Worm (Caenorhabditis elegans): ENCODE results near the gene pax-1.
A peak's percentile ranks its signal among the peaks of the same experiment; 100 is the strongest.

Gene pax-1

ce11 chrV:8253946-8254345, 29.2 kb downstream of the pax-1 start:
- no peak for TF ChIP-seq ceh-43 (GFP tag; optimal IDR thresholded peaks at IDR 0.05)
- peak; percentile 99 for TF ChIP-seq ces-1 (GFP tag; optimal IDR thresholded peaks at IDR 0.05)

- TF ChIP-seq blmp-1 (tag; optimal IDR thresholded peaks at IDR 0.05) (peak; percentile 50), hlh-1 (tag; optimal IDR thresholded peaks at IDR 0.05) (no peak), ces-1 (GFP tag; optimal IDR thresholded peaks at IDR 0.05) (no peak), zip-8 (tag; optimal IDR thresholded peaks at IDR 0.05) (peak; percentile 74)
Measured at ce11 chrV:8254973-8255372, 30.2 kb downstream of the pax-1 start.

- TF ChIP-seq flh-1 (GFP tag; optimal IDR thresholded peaks at IDR 0.05) (no peak), zip-8 (tag; optimal IDR thresholded peaks at IDR 0.05) (no peak), ceh-39 (tag; optimal IDR thresholded peaks at IDR 0.05) (no peak), hlh-1 (tag; optimal IDR thresholded peaks at IDR 0.05) (no peak), lin-13 (tag; optimal IDR thresholded peaks at IDR 0.05) (no peak), nhr-2 (tag; optimal IDR thresholded peaks at IDR 0.05) (no peak), mls-2 (tag; optimal IDR thresholded peaks at IDR 0.05) (no peak), sptf-1 (tag; optimal IDR thresholded peaks at IDR 0.05) (no peak)
Measured at ce11 chrV:8259016-8259415, 34.3 kb downstream of the pax-1 start, which contains the start of gene C16D9.1. Gene C16D9.1, plus strand, starts transcription at chrV:8259316.

- TF ChIP-seq cnd-1 (tag; optimal IDR thresholded peaks at IDR 0.05) (no peak), ztf-11 (tag; optimal IDR thresholded peaks at IDR 0.05) (no peak), unc-39 (tag; optimal IDR thresholded peaks at IDR 0.05) (no peak)
Measured at ce11 chrV:8262212-8262611, 37.5 kb downstream of the pax-1 start.

- TF ChIP-seq bed-3 (GFP tag; optimal IDR thresholded peaks at IDR 0.05) (no peak), ces-1 (GFP tag; optimal IDR thresholded peaks at IDR 0.05) (no peak), M03D4.4 (tag; optimal IDR thresholded peaks at IDR 0.05) (no peak), lsy-2 (tag; optimal IDR thresholded peaks at IDR 0.05) (no peak), lin-13 (tag; optimal IDR thresholded peaks at IDR 0.05) (no peak), mab-5 (tag; optimal IDR thresholded peaks at IDR 0.05) (no peak), ceh-39 (tag; optimal IDR thresholded peaks at IDR 0.05) (no peak), sptf-1 (tag; optimal IDR thresholded peaks at IDR 0.05) (no peak), zip-8 (tag; optimal IDR thresholded peaks at IDR 0.05) (no peak), mls-2 (tag; optimal IDR thresholded peaks at IDR 0.05) (no peak), sem-2 (GFP tag; optimal IDR thresholded peaks at IDR 0.05) (no peak), nhr-12 (tag; optimal IDR thresholded peaks at IDR 0.05) (no peak), nhr-76 (tag; optimal IDR thresholded peaks at IDR 0.05) (no peak), unc-39 (tag; optimal IDR thresholded peaks at IDR 0.05) (no peak)
Measured at ce11 chrV:8263466-8263865, 38.7 kb downstream of the pax-1 start, which contains the start of gene C16D9.8. Gene C16D9.8, minus strand, starts transcription at chrV:8263566.

ce11 chrV:8263941-8264340, 39.2 kb downstream of the pax-1 start, which contains the start of gene C16D9.9:
Gene C16D9.9, plus strand, starts transcription at chrV:8264241.
- TF ChIP-seq ceh-39 (tag; optimal IDR thresholded peaks at IDR 0.05) (no peak), blmp-1 (tag; optimal IDR thresholded peaks at IDR 0.05) (no peak), pha-4 (tag; optimal IDR thresholded peaks at IDR 0.05) (no peak), M03D4.4 (tag; optimal IDR thresholded peaks at IDR 0.05) (no peak), unc-62 (GFP tag; optimal IDR thresholded peaks at IDR 0.05) (no peak), unc-120 (tag; optimal IDR thresholded peaks at IDR 0.05; ENCODE audit: poor library complexity, severe bottlenecking) (no peak), ceh-83 (GFP tag; optimal IDR thresholded peaks at IDR 0.05) (no peak), ztf-11 (tag; optimal IDR thresholded peaks at IDR 0.05) (no peak), ces-1 (GFP tag; optimal IDR thresholded peaks at IDR 0.05) (no peak), bed-3 (GFP tag; optimal IDR thresholded peaks at IDR 0.05) (no peak), sem-2 (GFP tag; optimal IDR thresholded peaks at IDR 0.05) (no peak), flh-1 (GFP tag; optimal IDR thresholded peaks at IDR 0.05) (no peak), elt-3 (tag; optimal IDR thresholded peaks at IDR 0.05) (no peak), lsy-2 (tag; optimal IDR thresholded peaks at IDR 0.05) (no peak), mep-1 (tag; optimal IDR thresholded peaks at IDR 0.05) (no peak), cnd-1 (tag; optimal IDR thresholded peaks at IDR 0.05) (no peak), sptf-1 (tag; optimal IDR thresholded peaks at IDR 0.05) (no peak), nhr-2 (tag; optimal IDR thresholded peaks at IDR 0.05) (no peak), ham-2 (GFP tag; optimal IDR thresholded peaks at IDR 0.05) (no peak)

ce11 chrV:8266232-8266631, 41.5 kb downstream of the pax-1 start, which contains the start of gene F21F8.5:
Gene F21F8.5, minus strand, starts transcription at chrV:8266332.
- TF ChIP-seq elt-1 (tag; optimal IDR thresholded peaks at IDR 0.05; ENCODE audit: borderline replicate concordance, insufficient read depth) (no peak), unc-120 (tag; optimal IDR thresholded peaks at IDR 0.05; ENCODE audit: poor library complexity, severe bottlenecking) (no peak), snpc-4 (tag; optimal IDR thresholded peaks at IDR 0.05) (no peak), flh-1 (GFP tag; optimal IDR thresholded peaks at IDR 0.05) (no peak), ceh-83 (GFP tag; optimal IDR thresholded peaks at IDR 0.05) (no peak), ceh-43 (GFP tag; optimal IDR thresholded peaks at IDR 0.05) (no peak)
